Fruit fly (Drosophila melanogaster): ENCODE data around the gene CG8813.

The CG8813 gene

DNA sequence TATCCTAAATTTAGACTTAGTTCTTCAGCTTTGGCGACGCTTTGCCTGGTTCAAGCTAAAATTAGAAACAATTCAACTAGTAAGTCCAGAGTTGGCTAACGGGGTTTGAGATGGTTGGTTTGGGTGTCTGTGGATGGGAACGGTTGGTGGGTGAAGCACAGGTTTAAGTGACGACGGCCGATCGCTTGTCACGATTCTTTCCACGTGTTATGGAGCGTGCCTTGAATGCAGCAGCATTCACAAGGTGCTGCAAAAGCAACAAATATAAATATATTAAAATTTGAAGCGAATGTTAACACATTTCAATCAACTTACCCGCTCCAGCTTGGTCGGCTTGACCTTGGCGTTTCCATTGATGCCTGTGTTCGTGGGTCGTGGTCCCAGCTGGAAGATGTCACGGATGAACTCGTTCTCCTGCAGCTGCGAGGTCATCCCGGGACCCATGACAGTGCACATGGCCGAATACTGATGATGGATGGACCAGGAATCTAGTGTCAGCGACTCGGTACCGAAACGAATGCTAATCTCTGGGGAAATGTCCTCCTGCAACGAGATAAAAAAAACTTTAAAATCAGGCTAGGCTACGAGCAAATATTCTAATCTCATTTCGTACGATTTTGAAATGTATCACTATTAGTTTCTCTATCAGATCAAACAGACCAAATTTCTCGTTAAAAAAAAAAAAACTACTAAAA, at the start of gene CG8813:
Gene CG8813, plus strand, starts transcription at position 645 of the 695 bp plus-strand sequence.
- TF ChIP-seq wor (GFP tag; IDR thresholded peaks at IDR 0.05) (no peak), vvl (GFP tag; IDR thresholded peaks at IDR 0.05) (peak; percentile 68; the same call in 1 of the 2 replicates), Med (GFP tag) (peak; percentile 48), CG13624 (GFP tag; optimal IDR thresholded peaks at IDR 0.05) (no peak), Ravus (GFP tag; IDR thresholded peaks at IDR 0.05) (no peak), CG15696 (tag; optimal IDR thresholded peaks at IDR 0.05) (no peak), crol (GFP tag; IDR thresholded peaks at IDR 0.05) (no peak), Ets65A (GFP tag) (peak; percentile 78), Hr51 (GFP tag; optimal IDR thresholded peaks at IDR 0.05) (no peak), CG12219 (GFP tag; optimal IDR thresholded peaks at IDR 0.05) (no peak), inv (GFP tag; IDR thresholded peaks at IDR 0.05; ENCODE audit: partially characterized antibody) (0 out of 2 replicates have a peak, but pooled peaks have one; percentile 16), Sox102F (GFP tag; optimal IDR thresholded peaks at IDR 0.05) (no peak), pzg (GFP tag; optimal IDR thresholded peaks at IDR 0.05) (no peak), CG15479 (GFP tag; optimal IDR thresholded peaks at IDR 0.05) (no peak), CG2116 (GFP tag; optimal IDR thresholded peaks at IDR 0.05) (no peak), Antp (GFP tag; optimal IDR thresholded peaks at IDR 0.05) (no peak), CG2120 (GFP tag; optimal IDR thresholded peaks at IDR 0.05) (no peak), grau (tag; optimal IDR thresholded peaks at IDR 0.05) (no peak), ro (GFP tag; IDR thresholded peaks at IDR 0.05) (no peak), chinmo (GFP tag; IDR thresholded peaks at IDR 0.05; ENCODE audit: partially characterized antibody) (0 out of 4 replicates have a peak, but pooled peaks have one; percentile 66), CG16815 (GFP tag; optimal IDR thresholded peaks at IDR 0.05) (no peak), ewg (GFP tag; optimal IDR thresholded peaks at IDR 0.05) (no peak), kay (GFP tag; optimal IDR thresholded peaks at IDR 0.05) (no peak)

DNA sequence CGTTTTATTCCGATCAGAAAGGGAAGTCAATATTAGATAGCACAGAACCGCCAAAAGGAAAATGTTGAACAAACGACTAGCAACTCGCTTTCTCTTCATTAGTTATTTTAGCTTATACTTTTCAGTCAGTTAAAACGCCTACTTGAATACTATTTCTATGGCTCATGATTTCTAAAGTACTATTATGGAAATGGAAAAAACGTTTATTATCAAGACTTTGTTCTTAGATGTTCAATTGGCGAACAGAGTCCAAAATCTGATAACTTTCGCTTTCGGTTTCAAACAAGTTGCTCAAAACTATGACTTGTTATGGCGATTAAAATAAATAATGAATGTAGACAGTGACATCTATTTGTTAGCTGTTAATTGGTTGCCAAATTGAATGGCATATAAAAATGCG, 44.0 kb upstream of the CG8813 start, which contains the start of gene CG3123:
Gene CG3123, minus strand, starts transcription at position 101 of the 400 bp plus-strand sequence.
- TF ChIP-seq dysf (GFP tag; IDR thresholded peaks at IDR 0.05) = no peak
- peak; percentile 1 for TF ChIP-seq Blimp-1 (GFP tag; optimal IDR thresholded peaks at IDR 0.05)

dm6 chr2L:2829637-2830340, 39.7 kb upstream of the CG8813 start, which contains the start of gene Duox:
Gene Duox (minus strand): TSS chr2L:2830248.
- TF ChIP-seq cas (GFP tag; IDR thresholded peaks at IDR 0.05) (no peak), aop (GFP tag; IDR thresholded peaks at IDR 0.05) (0 out of 2 replicates have a peak, but pooled peaks have one; percentile 11), Mrtf (GFP tag; IDR thresholded peaks at IDR 0.05) (no peak), Hey (tag; optimal IDR thresholded peaks at IDR 0.05) (no peak), amos (GFP tag; IDR thresholded peaks at IDR 0.05; ENCODE audit: partially characterized antibody) (no peak; the same call in 1 of the 2 replicates), sc (optimal IDR thresholded peaks at IDR 0.05) (no peak), sc (GFP tag; optimal IDR thresholded peaks at IDR 0.05) (no peak), crc (GFP tag; optimal IDR thresholded peaks at IDR 0.05) (no peak), TFAM (GFP tag; optimal IDR thresholded peaks at IDR 0.05) (no peak), CG3838 (GFP tag; optimal IDR thresholded peaks at IDR 0.05) (no peak), zen (tag; optimal IDR thresholded peaks at IDR 0.05) (no peak), Fer1 (GFP tag; optimal IDR thresholded peaks at IDR 0.05) (no peak), CG16863 (GFP tag; optimal IDR thresholded peaks at IDR 0.05) (no peak), esg (GFP tag; conservative IDR thresholded peaks at IDR 0.05) (no peak), CG4617 (GFP tag; optimal IDR thresholded peaks at IDR 0.05; ENCODE audit: borderline replicate concordance) (no peak), Spps (tag; optimal IDR thresholded peaks at IDR 0.05) (no peak), dm (GFP tag; optimal IDR thresholded peaks at IDR 0.05) (peak; percentile 14), hb (GFP tag; IDR thresholded peaks at IDR 0.05; ENCODE audit: partially characterized antibody) (no peak), Sox102F (GFP tag; optimal IDR thresholded peaks at IDR 0.05) (no peak), ind (GFP tag; optimal IDR thresholded peaks at IDR 0.05) (no peak), CG11085 (GFP tag; IDR thresholded peaks at IDR 0.05) (no peak), crol (GFP tag; IDR thresholded peaks at IDR 0.05) (peak; percentile 46; the same call in 1 of the 2 replicates), CG34224 (GFP tag; IDR thresholded peaks at IDR 0.05; ENCODE audit: partially characterized antibody) (0 out of 3 replicates have a peak, but pooled peaks have one; percentile 15)
